Worm (Caenorhabditis elegans): ENCODE results near the gene clec-40.

DNA sequence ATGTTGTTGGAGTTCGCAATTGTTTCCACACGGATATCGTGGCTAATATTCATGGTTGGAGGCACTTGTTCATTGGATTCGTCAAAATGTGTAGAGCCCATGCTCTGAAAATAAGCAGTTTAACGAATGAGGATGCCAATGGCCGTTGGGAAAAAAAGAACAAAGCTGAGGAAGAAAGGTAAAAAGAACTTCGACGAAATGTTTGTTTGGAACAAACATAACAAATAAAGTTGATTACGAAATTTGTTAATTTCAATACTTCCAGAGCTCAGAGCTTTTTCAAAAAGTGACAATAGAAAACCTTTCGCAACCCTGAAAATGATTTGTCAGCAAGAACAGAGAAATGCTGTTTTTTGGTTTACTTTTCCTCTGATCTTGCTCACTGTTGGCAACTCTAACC, 39.2 kb upstream of the clec-40 start, which contains the start of gene F09C6.3:
- TF ChIP-seq ama-1 (optimal IDR thresholded peaks at IDR 0.05) (no peak), tbx-2 (tag; optimal IDR thresholded peaks at IDR 0.05) (no peak), hlh-30 (tag; optimal IDR thresholded peaks at IDR 0.05; ENCODE audit: insufficient read depth) (no peak), lin-11 (tag; optimal IDR thresholded peaks at IDR 0.05) (no peak), fax-1 (tag; optimal IDR thresholded peaks at IDR 0.05) (no peak), nhr-11 (tag; optimal IDR thresholded peaks at IDR 0.05) (no peak), pros-1 (tag; optimal IDR thresholded peaks at IDR 0.05) (no peak), F13H6.1 (tag; optimal IDR thresholded peaks at IDR 0.05) (no peak), pqm-1 (tag; optimal IDR thresholded peaks at IDR 0.05) (no peak), pag-3 (tag; optimal IDR thresholded peaks at IDR 0.05; ENCODE audit: borderline replicate concordance) (no peak), Y22D7AL.16 (tag; optimal IDR thresholded peaks at IDR 0.05) (no peak), sox-4 (tag; optimal IDR thresholded peaks at IDR 0.05) (no peak), unc-3 (GFP tag; conservative IDR thresholded peaks at IDR 0.05) (no peak), unc-3 (tag; optimal IDR thresholded peaks at IDR 0.05) (no peak), K09A11.1 (tag; optimal IDR thresholded peaks at IDR 0.05; ENCODE audit: insufficient read depth) (no peak)
